Fruit fly (Drosophila melanogaster): ENCODE measurements around the gene CG13123.

Gene CG13123

dm6 chr2L:9770896-9771295 lies 22.0 kb downstream of the CG13123 start, which contains the start of gene ppk18:
ppk18 (minus strand) TSS chr2L:9770996.
- no peak for TF ChIP-seq psq (optimal IDR thresholded peaks at IDR 0.05)
- TF ChIP-seq insv (optimal IDR thresholded peaks at IDR 0.05): no peak
- TF ChIP-seq ttk (optimal IDR thresholded peaks at IDR 0.05): no peak
- TF ChIP-seq Myc (optimal IDR thresholded peaks at IDR 0.05): no peak

dm6 chr2L:9768735-9769134 lies 24.2 kb downstream of the CG13123 start, which contains the start of gene CG17633:
CG17633 (plus strand) TSS chr2L:9769060.
- TF ChIP-seq h (optimal IDR thresholded peaks at IDR 0.05): no peak
- no peak for TF ChIP-seq psq (optimal IDR thresholded peaks at IDR 0.05)
- no peak for TF ChIP-seq Sin3A (optimal IDR thresholded peaks at IDR 0.05)
- TF ChIP-seq insv (optimal IDR thresholded peaks at IDR 0.05): no peak
- no peak for TF ChIP-seq ttk (optimal IDR thresholded peaks at IDR 0.05)

DNA sequence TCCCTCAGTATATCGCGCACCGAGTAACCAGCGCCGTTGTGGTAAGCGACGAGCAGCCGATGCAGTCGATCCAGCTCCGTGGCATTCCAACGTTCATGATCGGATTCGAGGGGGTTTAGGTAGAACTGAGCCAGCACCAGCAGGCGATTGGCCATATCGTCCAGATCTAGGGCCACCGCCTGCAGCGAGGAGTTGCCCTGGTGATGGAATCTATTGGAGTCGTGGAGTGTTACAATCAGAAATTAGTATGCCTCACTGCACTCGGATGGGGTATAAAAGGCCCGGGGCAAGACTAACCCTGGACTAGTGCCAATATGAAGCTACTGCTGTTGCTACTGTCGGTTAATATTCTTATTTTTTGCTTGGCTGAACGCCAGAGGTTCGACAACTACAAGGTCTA lies 26.1 kb downstream of the CG13123 start, which contains the start of gene CG4017:
TSS of gene CG4017 (plus strand) at position 301 of the 400 bp plus-strand sequence.
- TF ChIP-seq h (optimal IDR thresholded peaks at IDR 0.05): no peak
- no peak for TF ChIP-seq Sin3A (optimal IDR thresholded peaks at IDR 0.05)
- no peak for TF ChIP-seq insv (optimal IDR thresholded peaks at IDR 0.05)
- no peak for TF ChIP-seq Myc (optimal IDR thresholded peaks at IDR 0.05)
- no peak for TF ChIP-seq psq (optimal IDR thresholded peaks at IDR 0.05)
- TF ChIP-seq ttk (optimal IDR thresholded peaks at IDR 0.05): no peak

dm6 chr2L:9763212-9763869 lies 29.6 kb downstream of the CG13123 start, which contains the start of the genes Taf11 and und:
Taf11 (minus strand) TSS chr2L:9763262.
und (plus strand) TSS chr2L:9763369.
- TF ChIP-seq insv (optimal IDR thresholded peaks at IDR 0.05) (no peak), Myc (optimal IDR thresholded peaks at IDR 0.05) (no peak), psq (optimal IDR thresholded peaks at IDR 0.05) (no peak), Sin3A (optimal IDR thresholded peaks at IDR 0.05) (no peak), h (optimal IDR thresholded peaks at IDR 0.05) (no peak), ttk (optimal IDR thresholded peaks at IDR 0.05) (no peak)

- no peak for TF ChIP-seq h (optimal IDR thresholded peaks at IDR 0.05)
- no peak for TF ChIP-seq Myc (optimal IDR thresholded peaks at IDR 0.05)
- no peak for TF ChIP-seq insv (optimal IDR thresholded peaks at IDR 0.05)
- TF ChIP-seq psq (optimal IDR thresholded peaks at IDR 0.05): no peak
- no peak for TF ChIP-seq Sin3A (optimal IDR thresholded peaks at IDR 0.05)
- TF ChIP-seq ttk (optimal IDR thresholded peaks at IDR 0.05): no peak
These were observed 34.1 kb downstream of the CG13123 start for dm6 chr2L:9758856-9759255.

DNA sequence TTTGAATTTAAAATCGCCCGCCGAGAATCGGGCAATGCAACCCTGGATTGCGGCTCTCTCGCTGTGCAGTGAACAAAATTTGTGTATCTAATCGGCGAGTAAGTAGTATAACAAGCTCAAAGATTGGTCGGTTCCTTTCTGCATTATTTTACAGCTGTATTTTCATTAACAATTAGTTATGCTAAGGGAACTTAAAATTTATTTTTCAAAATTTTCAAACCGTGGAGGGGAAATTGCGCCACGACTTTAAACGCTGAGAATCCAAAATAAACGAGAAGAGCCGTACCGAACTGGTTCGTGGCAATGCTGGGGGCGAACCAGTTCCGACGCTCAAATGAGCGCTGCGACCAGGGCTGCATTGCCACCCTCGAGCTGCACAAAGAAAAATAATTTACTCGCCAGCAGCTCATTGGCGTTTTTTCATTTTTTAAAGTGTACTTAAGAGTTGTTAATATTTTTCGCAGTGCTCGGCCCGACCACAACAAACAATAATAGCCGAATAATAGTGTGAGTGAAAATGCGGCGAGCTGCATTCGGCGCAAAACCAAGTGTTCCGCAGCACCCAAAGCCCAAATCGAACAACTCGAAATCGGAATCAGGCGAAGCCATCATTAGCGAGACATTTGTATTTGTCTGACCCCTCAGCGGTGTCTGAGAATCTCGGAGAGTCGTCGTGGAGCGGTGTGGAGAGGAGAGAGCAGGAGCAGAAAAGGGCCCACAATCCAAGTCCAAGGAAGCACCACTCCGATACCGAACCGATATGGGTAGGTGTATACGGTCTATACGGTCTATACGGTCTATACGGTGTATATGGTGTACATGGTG lies 34.7 kb downstream of the CG13123 start, which contains the start of gene zf30C:
TSS of gene zf30C (plus strand) at position 353 of the 825 bp plus-strand sequence.
- TF ChIP-seq Sin3A (optimal IDR thresholded peaks at IDR 0.05): no peak
- no peak for TF ChIP-seq ttk (optimal IDR thresholded peaks at IDR 0.05)
- TF ChIP-seq psq (optimal IDR thresholded peaks at IDR 0.05): no peak
- TF ChIP-seq insv (optimal IDR thresholded peaks at IDR 0.05): no peak
- TF ChIP-seq Myc (optimal IDR thresholded peaks at IDR 0.05): no peak
- no peak for TF ChIP-seq h (optimal IDR thresholded peaks at IDR 0.05)

- no peak for TF ChIP-seq Sin3A (optimal IDR thresholded peaks at IDR 0.05)
- TF ChIP-seq psq (optimal IDR thresholded peaks at IDR 0.05): no peak
- no peak for TF ChIP-seq h (optimal IDR thresholded peaks at IDR 0.05)
- no peak for TF ChIP-seq insv (optimal IDR thresholded peaks at IDR 0.05)
- TF ChIP-seq Myc (optimal IDR thresholded peaks at IDR 0.05): no peak
- no peak for TF ChIP-seq ttk (optimal IDR thresholded peaks at IDR 0.05)
These were observed 38.1 kb downstream of the CG13123 start for dm6 chr2L:9754817-9755216.

- TF ChIP-seq h (optimal IDR thresholded peaks at IDR 0.05) (no peak), Sin3A (optimal IDR thresholded peaks at IDR 0.05) (no peak)
These were observed 39.5 kb downstream of the CG13123 start for dm6 chr2L:9753357-9753756.

DNA sequence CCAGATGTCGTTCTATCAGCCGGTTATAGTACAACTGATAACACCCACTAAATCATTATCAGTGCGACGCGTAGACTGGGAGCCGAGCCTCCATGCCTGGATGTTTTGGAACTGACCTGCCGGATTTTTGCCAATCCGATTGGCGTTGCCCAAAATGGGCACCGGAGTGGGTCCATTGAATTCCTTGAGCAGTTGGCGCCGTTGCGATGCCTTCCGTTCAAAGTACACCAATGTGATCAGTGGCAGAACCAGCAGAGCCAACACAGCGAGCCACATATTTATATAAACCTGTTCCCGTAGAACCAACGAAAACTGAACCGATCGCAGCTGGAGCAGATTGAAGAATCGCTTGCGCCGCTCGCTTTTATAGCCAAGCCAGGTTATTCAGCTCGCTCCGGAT lies 43.2 kb downstream of the CG13123 start, which contains the start of gene Cyp4e3:
TSS of gene Cyp4e3 (minus strand) at position 327 of the 400 bp plus-strand sequence.
- TF ChIP-seq ttk (optimal IDR thresholded peaks at IDR 0.05) (no peak), Sin3A (optimal IDR thresholded peaks at IDR 0.05) (no peak), Myc (optimal IDR thresholded peaks at IDR 0.05) (no peak), insv (optimal IDR thresholded peaks at IDR 0.05) (no peak), psq (optimal IDR thresholded peaks at IDR 0.05) (no peak), h (optimal IDR thresholded peaks at IDR 0.05) (no peak)

DNA sequence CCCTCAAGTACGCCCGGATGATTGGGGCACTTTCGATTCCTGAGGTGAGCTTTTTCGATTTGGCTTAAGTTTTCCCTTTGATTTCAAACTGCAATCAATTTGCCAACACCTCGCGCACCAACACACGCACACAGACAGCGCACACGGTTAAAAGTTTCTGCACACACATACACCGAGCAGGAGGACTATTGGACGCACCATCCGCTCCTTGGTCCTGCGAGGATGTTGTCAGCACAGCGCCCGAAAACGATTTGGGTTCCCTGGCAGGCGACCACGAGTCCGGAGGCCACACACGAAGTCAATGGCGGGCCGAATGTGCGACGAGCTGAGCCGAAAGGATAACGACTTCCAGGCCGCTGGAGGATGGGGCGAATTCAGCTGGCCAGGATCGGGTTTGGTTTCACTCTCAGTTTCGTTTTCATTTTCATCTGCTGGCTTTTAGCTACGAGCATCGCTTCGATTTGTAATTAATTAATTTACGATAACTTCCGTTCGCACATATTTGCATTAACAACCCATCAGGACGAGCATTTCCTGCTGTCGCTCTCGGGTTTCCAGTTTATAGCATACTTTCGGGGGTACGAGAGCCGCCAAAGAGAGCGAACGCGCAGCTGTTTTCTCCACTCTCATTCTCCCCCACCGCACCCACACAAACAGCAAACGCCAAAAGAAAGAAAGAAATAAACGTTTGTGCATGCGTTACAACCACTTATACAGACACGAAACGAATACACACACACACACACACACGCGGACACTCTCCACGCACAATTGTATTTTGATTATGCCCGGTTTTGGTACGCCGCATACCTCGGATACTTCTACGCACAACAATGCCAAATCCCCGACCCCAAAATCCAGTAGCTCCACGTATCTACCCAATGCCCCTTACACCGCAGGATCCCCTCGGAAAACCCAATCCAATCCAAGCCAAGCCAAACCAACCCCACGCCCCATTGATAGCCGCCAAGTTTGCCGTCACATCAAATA lies 46.4 kb downstream of the CG13123 start, which contains the start of gene Nckx30C:
TSS of gene Nckx30C (minus strand) at position 260 of the 990 bp plus-strand sequence.
- TF ChIP-seq h (optimal IDR thresholded peaks at IDR 0.05): no peak
- TF ChIP-seq psq (optimal IDR thresholded peaks at IDR 0.05): no peak
- no peak for TF ChIP-seq Sin3A (optimal IDR thresholded peaks at IDR 0.05)
- no peak for TF ChIP-seq ttk (optimal IDR thresholded peaks at IDR 0.05)
- TF ChIP-seq Myc (optimal IDR thresholded peaks at IDR 0.05): no peak
- TF ChIP-seq insv (optimal IDR thresholded peaks at IDR 0.05): no peak

DNA sequence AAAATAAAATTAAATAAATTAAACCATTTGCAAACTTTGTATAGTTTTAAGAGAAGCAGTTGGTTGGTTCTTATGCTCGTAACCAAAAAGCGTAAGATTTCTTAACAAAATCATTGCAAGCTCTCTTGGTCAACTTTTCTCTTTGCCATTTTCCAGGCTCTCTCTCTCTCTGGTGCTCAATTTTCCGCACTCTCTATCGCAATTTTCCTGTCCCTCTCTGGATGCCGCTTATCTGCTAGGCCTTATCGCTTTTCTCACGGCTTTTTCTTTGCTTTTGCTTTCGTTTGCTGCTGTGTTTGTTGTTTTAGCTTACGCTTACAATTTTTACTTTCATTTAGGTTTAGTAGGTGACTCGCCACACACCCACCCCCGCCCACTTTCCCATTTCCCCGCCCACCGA lies 48.3 kb downstream of the CG13123 start:
- TF ChIP-seq Sin3A (optimal IDR thresholded peaks at IDR 0.05) (no peak), psq (optimal IDR thresholded peaks at IDR 0.05) (no peak), Myc (optimal IDR thresholded peaks at IDR 0.05) (no peak), insv (optimal IDR thresholded peaks at IDR 0.05) (no peak), h (optimal IDR thresholded peaks at IDR 0.05) (no peak), ttk (optimal IDR thresholded peaks at IDR 0.05) (no peak)

All from Kc167 (cell line).